Worm (Caenorhabditis elegans) whole organism, midembryonic: ENCODE data around the gene folt-3.

Experiments
- T22C8.4 ChIP-seq: fragments of 200-800 bp; sonication (Bioruptor generic); IDR thresholded peaks from 2 replicates; pipeline ENCODE4 v1.3.6; 2022; ENCODE audit warnings: missing genetic modification characterization, missing compliant biosample characterization
- cog-1 ChIP-seq: sonication (generic microtip); optimal IDR thresholded peaks from 2 replicates; lab custom pipeline; 2016; ENCODE audit warnings: missing genetic modification characterization, missing compliant biosample characterization
- flt-1 ChIP-seq: fragments of 200-800 bp; sonication (Bioruptor generic); IDR thresholded peaks from 2 replicates; pipeline ENCODE4 v1.3.6; 2022; ENCODE audit warnings: missing genetic modification characterization, missing compliant biosample characterization
- klf-2 ChIP-seq: fragments of 200-800 bp; sonication (Bioruptor generic); conservative IDR thresholded peaks from 2 replicates; pipeline ENCODE4 v1.3.6; 2022; ENCODE audit warnings: missing genetic modification reagents, missing genetic modification characterization, missing compliant biosample characterization
- med-1 ChIP-seq: sonication (generic microtip); optimal IDR thresholded peaks from 2 replicates; lab custom pipeline; 2017; ENCODE audit warnings: missing genetic modification characterization, mild to moderate bottlenecking, missing compliant biosample characterization, antibody characterized with exemption, missing genetic modification reagents; ENCODE audit not compliant: insufficient read depth
- ref-1 ChIP-seq: fragments of 200-800 bp; sonication (Bioruptor generic); conservative IDR thresholded peaks from 2 replicates; pipeline ENCODE4 v1.3.6; 2022; ENCODE audit warnings: missing genetic modification reagents, missing genetic modification characterization, missing compliant biosample characterization
- tab-1 ChIP-seq: fragments of 200-800 bp; sonication (Bioruptor generic); IDR thresholded peaks from 2 replicates; pipeline ENCODE4 v1.3.6; 2022; ENCODE audit warnings: missing genetic modification characterization, missing compliant biosample characterization
- ztf-23 ChIP-seq: fragments of 200-800 bp; sonication (Bioruptor generic); IDR thresholded peaks from 2 replicates; pipeline ENCODE4 v1.3.6; 2022; ENCODE audit warnings: missing genetic modification reagents, missing genetic modification characterization, missing compliant biosample characterization
- ztf-29 ChIP-seq: fragments of 200-800 bp; sonication (Bioruptor generic); IDR thresholded peaks from 2 replicates; pipeline ENCODE4 v1.3.6; 2022; ENCODE audit warnings: missing genetic modification reagents, missing genetic modification characterization, missing compliant biosample characterization

folt-3 gene

ce11 chrV:7622011-7622465 is 12.5 kb upstream of the folt-3 start, which contains the start of gene C50E3.12:
Gene C50E3.12 (minus strand): TSS chrV:7622061.
- TF ChIP-seq ztf-23 (GFP tag; lab: Robert Waterston, UW), result no peak
- no peak for TF ChIP-seq flt-1 (GFP tag; lab: Robert Waterston, UW)
- TF ChIP-seq cog-1 (tag; lab: Kevin White, UChicago), result no peak

ce11 chrV:7618114-7618513 is 8.6 kb upstream of the folt-3 start, which contains the start of gene C50E3.15:
Gene C50E3.15 (plus strand): TSS chrV:7618414.
- TF ChIP-seq med-1 (no peak), klf-2 (GFP tag; lab: Robert Waterston, UW) (no peak), ref-1 (no peak), flt-1 (GFP tag; lab: Robert Waterston, UW) (no peak), ztf-29 (no peak), T22C8.4 (GFP tag; lab: Robert Waterston, UW) (no peak), cog-1 (tag; lab: Kevin White, UChicago) (no peak), ztf-23 (GFP tag; lab: Robert Waterston, UW) (no peak), tab-1 (GFP tag; lab: Robert Waterston, UW) (no peak)

DNA sequence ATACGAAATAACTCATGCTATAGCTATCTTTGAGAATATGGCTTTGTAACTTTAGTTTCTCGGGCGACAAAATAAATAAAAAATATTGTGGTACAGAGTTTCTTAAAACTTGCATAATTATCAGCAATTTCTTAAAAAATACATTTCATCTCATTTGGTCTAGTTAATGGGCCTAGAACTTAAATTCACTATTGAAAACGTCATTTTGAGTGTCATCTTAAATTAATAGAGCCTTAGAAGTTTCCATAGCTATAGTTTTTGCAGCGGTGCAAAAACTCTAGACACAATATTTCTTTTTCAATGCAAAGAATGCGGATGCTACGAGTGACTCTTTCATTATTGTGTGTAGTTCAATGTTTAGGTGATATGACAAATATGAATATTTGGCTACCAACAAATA is 2.5 kb upstream of the folt-3 start, which contains the start of gene clec-215:
Gene clec-215, plus strand, starts transcription at position 301 of the 400 bp plus-strand sequence.
- TF ChIP-seq flt-1 (GFP tag; lab: Robert Waterston, UW) (no peak), cog-1 (tag; lab: Kevin White, UChicago) (no peak), med-1 (no peak)

DNA sequence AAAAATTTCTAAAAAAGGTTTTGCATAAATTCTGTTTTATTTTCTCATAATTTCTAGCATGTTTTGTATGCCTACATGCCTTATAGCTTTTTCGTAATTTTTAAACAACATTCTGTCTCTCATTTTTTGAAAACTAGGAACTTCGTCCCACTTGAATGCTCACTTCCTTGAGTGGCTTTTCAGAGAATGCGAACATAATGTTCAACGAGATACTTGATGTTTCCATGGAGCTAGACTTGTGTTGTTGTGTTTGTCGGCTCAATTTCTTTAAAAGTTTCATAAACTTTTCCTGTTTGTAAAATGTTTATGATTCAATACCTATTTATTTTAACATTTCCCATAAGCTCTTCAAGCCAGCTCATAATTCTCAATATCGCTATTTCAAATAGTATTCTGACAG is 4.7 kb downstream of the folt-3 start, which contains the start of gene clec-213:
Gene clec-213, plus strand, starts transcription at position 301 of the 400 bp plus-strand sequence.
- no peak for TF ChIP-seq ztf-23 (GFP tag; lab: Robert Waterston, UW)
- TF ChIP-seq klf-2 (GFP tag; lab: Robert Waterston, UW), result no peak
- TF ChIP-seq ref-1, result no peak
- TF ChIP-seq ztf-29, result no peak
- TF ChIP-seq flt-1 (GFP tag; lab: Robert Waterston, UW), result no peak
- TF ChIP-seq tab-1 (GFP tag; lab: Robert Waterston, UW), result no peak
- TF ChIP-seq T22C8.4 (GFP tag; lab: Robert Waterston, UW), result no peak
- no peak for TF ChIP-seq cog-1 (tag; lab: Kevin White, UChicago)
- TF ChIP-seq med-1, result no peak

ce11 chrV:7603404-7603803 is 6.1 kb downstream of the folt-3 start, which contains the start of gene C50E3.11:
Gene C50E3.11 (minus strand): TSS chrV:7603486.
- TF ChIP-seq ref-1 (no peak), ztf-29 (no peak), T22C8.4 (GFP tag; lab: Robert Waterston, UW) (no peak), ztf-23 (GFP tag; lab: Robert Waterston, UW) (no peak), flt-1 (GFP tag; lab: Robert Waterston, UW) (no peak), tab-1 (GFP tag; lab: Robert Waterston, UW) (no peak)

ce11 chrV:7601443-7601842 is 8.1 kb downstream of the folt-3 start, which contains the start of gene scl-26:
Gene scl-26 (minus strand): TSS chrV:7601543.
- TF ChIP-seq med-1, result no peak

- no peak for TF ChIP-seq ztf-23 (GFP tag; lab: Robert Waterston, UW)
- no peak for TF ChIP-seq med-1
- no peak for TF ChIP-seq tab-1 (GFP tag; lab: Robert Waterston, UW)
- TF ChIP-seq ref-1, result no peak
- TF ChIP-seq flt-1 (GFP tag; lab: Robert Waterston, UW), result no peak
- TF ChIP-seq cog-1 (tag; lab: Kevin White, UChicago), result no peak
- no peak for TF ChIP-seq klf-2 (GFP tag; lab: Robert Waterston, UW)
- TF ChIP-seq T22C8.4 (GFP tag; lab: Robert Waterston, UW), result no peak
- no peak for TF ChIP-seq ztf-29
These were observed 9.4 kb downstream of the folt-3 start, which contains the start of gene C50E3.9 for ce11 chrV:7600149-7600548. Gene C50E3.9 (minus strand): TSS chrV:7600249.

ce11 chrV:7598269-7598668 is 11.3 kb downstream of the folt-3 start, which contains the start of gene C50E3.7:
Gene C50E3.7 (minus strand): TSS chrV:7598369.
- TF ChIP-seq klf-2 (GFP tag; lab: Robert Waterston, UW) (no peak), med-1 (no peak), ztf-23 (GFP tag; lab: Robert Waterston, UW) (no peak), cog-1 (tag; lab: Kevin White, UChicago) (no peak), flt-1 (GFP tag; lab: Robert Waterston, UW) (no peak), tab-1 (GFP tag; lab: Robert Waterston, UW) (no peak), ref-1 (no peak), T22C8.4 (GFP tag; lab: Robert Waterston, UW) (no peak), ztf-29 (no peak)

DNA sequence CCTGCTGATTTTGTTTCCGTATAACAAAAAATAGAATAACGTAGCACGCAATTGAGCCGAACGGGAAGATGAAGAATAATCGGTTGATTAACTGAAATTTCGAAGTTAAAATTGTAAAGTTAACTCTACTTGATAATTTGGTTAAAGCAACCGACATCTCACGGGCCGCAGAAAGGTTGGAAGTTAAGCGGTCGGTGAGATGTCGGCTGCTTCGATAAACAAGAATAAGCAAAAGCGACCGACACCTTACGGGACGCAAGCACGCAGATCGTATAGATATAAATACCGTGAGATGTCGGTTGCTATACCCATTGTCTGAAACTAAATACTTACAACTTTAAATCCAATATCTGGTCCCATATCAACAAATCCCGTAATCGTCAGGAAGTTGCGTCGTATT is 14.4 kb downstream of the folt-3 start:
- no peak for TF ChIP-seq med-1
- TF ChIP-seq flt-1 (GFP tag; lab: Robert Waterston, UW), result no peak
- no peak for TF ChIP-seq tab-1 (GFP tag; lab: Robert Waterston, UW)

DNA sequence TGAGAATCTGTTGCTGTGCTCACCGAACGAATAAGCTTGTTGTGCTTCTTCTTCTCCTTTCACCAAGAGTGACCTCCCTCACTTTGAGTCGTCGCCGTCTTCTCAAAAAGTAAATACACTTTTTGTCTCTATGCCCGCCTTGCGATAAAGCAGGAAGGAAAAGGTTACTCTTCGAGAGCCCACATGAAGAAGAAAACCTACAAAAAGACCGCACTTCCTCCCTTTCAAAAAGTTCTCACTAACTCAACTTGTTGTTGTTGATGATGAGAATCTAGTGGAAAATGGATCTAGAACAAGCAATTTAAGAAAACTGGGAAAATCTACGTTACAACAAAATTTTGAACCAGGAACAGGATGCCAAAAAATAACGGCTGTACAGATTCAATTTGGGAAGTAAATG is 19.1 kb downstream of the folt-3 start, which contains the start of gene C50E3.6:
Gene C50E3.6, minus strand, starts transcription at position 101 of the 400 bp plus-strand sequence.
- TF ChIP-seq flt-1 (GFP tag; lab: Robert Waterston, UW), result no peak
- TF ChIP-seq ztf-23 (GFP tag; lab: Robert Waterston, UW), result no peak
- no peak for TF ChIP-seq ref-1
- TF ChIP-seq klf-2 (GFP tag; lab: Robert Waterston, UW), result no peak
- no peak for TF ChIP-seq T22C8.4 (GFP tag; lab: Robert Waterston, UW)
- no peak for TF ChIP-seq ztf-29

ce11 chrV:7587637-7588036 is 21.9 kb downstream of the folt-3 start, which contains the start of the genes F19F10.11 and C50E3.5:
Gene F19F10.11 (minus strand): TSS chrV:7587704.
Gene C50E3.5 (plus strand): TSS chrV:7587996.
- TF ChIP-seq klf-2 (GFP tag; lab: Robert Waterston, UW), result no peak
